Fruit fly (Drosophila melanogaster): Measurements from ENCODE around the gene CG10359.

CG10359 gene

dm6 chr3L:3646361-3646759 is 34.4 kb downstream of the CG10359 start:
- TF ChIP-seq Ets98B (GFP tag; IDR thresholded peaks at IDR 0.05) (no peak), D1 (tag; optimal IDR thresholded peaks at IDR 0.05) (no peak), CG9948 (tag; optimal IDR thresholded peaks at IDR 0.05) (no peak), CG13204 (GFP tag; optimal IDR thresholded peaks at IDR 0.05) (no peak), CG8301 (tag; optimal IDR thresholded peaks at IDR 0.05) (no peak), CG14655 (GFP tag; optimal IDR thresholded peaks at IDR 0.05) (no peak), CG10348 (GFP tag; IDR thresholded peaks at IDR 0.05) (no peak), rn (GFP tag; IDR thresholded peaks at IDR 0.05) (no peak), CG15710 (tag; optimal IDR thresholded peaks at IDR 0.05) (no peak), gl (tag; optimal IDR thresholded peaks at IDR 0.05) (no peak), fd96Ca (GFP tag; IDR thresholded peaks at IDR 0.05) (no peak), CG17806 (tag; optimal IDR thresholded peaks at IDR 0.05) (no peak), CG34367 (tag; optimal IDR thresholded peaks at IDR 0.05) (no peak), Pif1A (GFP tag; optimal IDR thresholded peaks at IDR 0.05) (no peak)

dm6 chr3L:3649527-3649926 is 37.5 kb downstream of the CG10359 start:
- TF ChIP-seq Ets98B (GFP tag; IDR thresholded peaks at IDR 0.05): peak; percentile 76
- TF ChIP-seq Pif1B (GFP tag; optimal IDR thresholded peaks at IDR 0.05): peak; percentile 27
- no peak; the same call in 1 of the 2 replicates for TF ChIP-seq CG12605 (GFP tag; IDR thresholded peaks at IDR 0.05)
- TF ChIP-seq CG14655 (GFP tag; optimal IDR thresholded peaks at IDR 0.05): peak; percentile 57
- TF ChIP-seq CG8301 (tag; optimal IDR thresholded peaks at IDR 0.05): peak; percentile 30
- peak; percentile 62 for TF ChIP-seq CG32121 (GFP tag; IDR thresholded peaks at IDR 0.05)
- TF ChIP-seq CG13204 (GFP tag; optimal IDR thresholded peaks at IDR 0.05): no peak
- peak; percentile 9 for TF ChIP-seq CG9948 (tag; optimal IDR thresholded peaks at IDR 0.05)
- TF ChIP-seq Snoo (tag; optimal IDR thresholded peaks at IDR 0.05): peak; percentile 30
- TF ChIP-seq CG17806 (tag; optimal IDR thresholded peaks at IDR 0.05): no peak
- TF ChIP-seq rn (GFP tag; IDR thresholded peaks at IDR 0.05): peak; percentile 46; the same call in 1 of the 2 replicates
- TF ChIP-seq Pif1A (GFP tag; optimal IDR thresholded peaks at IDR 0.05): peak; percentile 34
- peak; percentile 67; the same call in 2 of the 3 replicates for TF ChIP-seq fd96Ca (GFP tag; IDR thresholded peaks at IDR 0.05)
- no peak for TF ChIP-seq CG34367 (tag; optimal IDR thresholded peaks at IDR 0.05)
- TF ChIP-seq CG4496 (GFP tag; IDR thresholded peaks at IDR 0.05): peak; percentile 62; the same call in 2 of the 3 replicates
- no peak for TF ChIP-seq D1 (tag; optimal IDR thresholded peaks at IDR 0.05)

DNA sequence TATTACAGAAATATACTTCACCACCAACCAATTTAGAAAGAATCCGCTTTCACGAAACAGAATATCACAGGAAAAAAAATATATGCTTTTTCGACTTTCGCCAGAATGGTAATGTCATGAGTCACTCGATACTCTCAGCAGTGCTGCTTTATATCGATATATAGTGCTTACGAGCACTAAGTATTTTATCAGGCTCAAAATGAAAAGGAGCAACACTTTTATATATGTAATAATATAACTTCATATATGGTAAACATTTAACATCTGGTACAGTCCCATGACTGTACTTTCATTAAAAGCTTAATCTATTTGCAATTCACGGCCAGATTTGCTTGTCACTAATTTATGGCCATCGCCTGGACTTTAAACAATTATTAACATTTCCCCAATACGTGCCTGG is 42.7 kb downstream of the CG10359 start, which contains the start of gene CG10862:
CG10862 (minus strand) TSS at position 101 of the 400 bp plus-strand sequence.
- TF ChIP-seq CG34367 (tag; optimal IDR thresholded peaks at IDR 0.05): no peak

DNA sequence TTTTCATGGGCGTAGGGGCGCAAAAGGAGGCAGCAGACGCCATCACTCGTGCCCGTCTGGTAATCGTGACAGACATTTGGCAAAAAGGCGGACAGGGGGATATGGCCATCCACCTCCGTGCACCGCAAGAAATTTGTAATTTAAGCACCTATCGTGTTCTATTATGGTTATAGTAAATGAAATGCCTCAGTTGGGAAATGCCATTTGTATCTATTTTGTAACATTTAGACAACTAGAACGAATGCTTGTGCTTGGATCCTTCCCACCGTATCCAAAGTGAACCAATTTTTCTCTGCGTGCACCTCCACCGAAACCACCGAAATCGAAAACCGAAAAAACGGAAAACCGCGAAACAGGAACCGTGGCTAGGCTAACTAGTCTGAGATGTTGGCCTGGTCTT is 44.9 kb downstream of the CG10359 start:
- TF ChIP-seq rn (GFP tag; IDR thresholded peaks at IDR 0.05): no peak
- TF ChIP-seq CG4496 (GFP tag; IDR thresholded peaks at IDR 0.05): peak; percentile 77; the same call in 2 of the 3 replicates
- TF ChIP-seq CG34367 (tag; optimal IDR thresholded peaks at IDR 0.05): no peak
- TF ChIP-seq D1 (tag; optimal IDR thresholded peaks at IDR 0.05): no peak
- TF ChIP-seq CG9948 (tag; optimal IDR thresholded peaks at IDR 0.05): peak; percentile 27
- TF ChIP-seq CG8159 (tag; optimal IDR thresholded peaks at IDR 0.05): peak; percentile 16
- peak; percentile 64 for TF ChIP-seq CG14655 (GFP tag; optimal IDR thresholded peaks at IDR 0.05)
- TF ChIP-seq Snoo (tag; optimal IDR thresholded peaks at IDR 0.05): no peak
- TF ChIP-seq Ets98B (GFP tag; IDR thresholded peaks at IDR 0.05): peak; percentile 82
- 0 out of 2 replicates have a peak, but pooled peaks have one; percentile 34 for TF ChIP-seq CG10348 (GFP tag; IDR thresholded peaks at IDR 0.05)
- TF ChIP-seq CG15710 (tag; optimal IDR thresholded peaks at IDR 0.05): peak; percentile 22
- TF ChIP-seq EcR (GFP tag; optimal IDR thresholded peaks at IDR 0.05): no peak
- peak; percentile 10 for TF ChIP-seq Pif1B (GFP tag; optimal IDR thresholded peaks at IDR 0.05)
- TF ChIP-seq Pif1A (GFP tag; optimal IDR thresholded peaks at IDR 0.05): peak; percentile 45
- peak; percentile 85 for TF ChIP-seq CG32121 (GFP tag; IDR thresholded peaks at IDR 0.05)
- no peak for TF ChIP-seq CG13204 (GFP tag; optimal IDR thresholded peaks at IDR 0.05)
- no peak for TF ChIP-seq gl (tag; optimal IDR thresholded peaks at IDR 0.05)
- peak; percentile 65 for TF ChIP-seq CG12605 (GFP tag; IDR thresholded peaks at IDR 0.05)
- peak; percentile 87 for TF ChIP-seq fd96Ca (GFP tag; IDR thresholded peaks at IDR 0.05)
- TF ChIP-seq CG8301 (tag; optimal IDR thresholded peaks at IDR 0.05): peak; percentile 70
- peak; percentile 25 for TF ChIP-seq CG17806 (tag; optimal IDR thresholded peaks at IDR 0.05)

DNA sequence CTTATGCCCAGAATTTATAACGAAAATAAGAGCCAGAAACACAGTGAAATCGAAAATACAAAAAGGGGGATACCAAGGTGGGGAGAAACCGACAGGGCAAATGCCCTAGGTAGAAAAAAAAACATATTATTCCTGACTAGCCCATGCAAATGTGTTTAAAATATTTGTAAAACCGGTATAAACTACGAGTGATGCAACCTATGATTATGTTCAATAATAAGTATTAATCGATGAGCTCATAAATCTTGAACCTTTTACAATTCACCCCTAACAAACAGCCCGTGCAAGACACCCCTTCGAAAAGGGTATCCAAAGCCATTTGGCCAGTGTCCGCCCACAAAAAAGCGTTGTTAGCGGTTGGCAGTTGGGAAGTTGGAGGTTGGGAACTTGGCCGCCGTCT is 45.9 kb downstream of the CG10359 start:
- TF ChIP-seq CG34367 (tag; optimal IDR thresholded peaks at IDR 0.05) (no peak), D1 (tag; optimal IDR thresholded peaks at IDR 0.05) (no peak), Ets98B (GFP tag; IDR thresholded peaks at IDR 0.05) (no peak), Pif1A (GFP tag; optimal IDR thresholded peaks at IDR 0.05) (no peak), EcR (GFP tag; optimal IDR thresholded peaks at IDR 0.05) (no peak), fd96Ca (GFP tag; IDR thresholded peaks at IDR 0.05) (no peak), CG9948 (tag; optimal IDR thresholded peaks at IDR 0.05) (no peak), CG14655 (GFP tag; optimal IDR thresholded peaks at IDR 0.05) (no peak), CG17806 (tag; optimal IDR thresholded peaks at IDR 0.05) (no peak), CG8159 (tag; optimal IDR thresholded peaks at IDR 0.05) (no peak), gl (tag; optimal IDR thresholded peaks at IDR 0.05) (no peak), CG15710 (tag; optimal IDR thresholded peaks at IDR 0.05) (no peak)

dm6 chr3L:3658768-3659167 is 46.8 kb downstream of the CG10359 start, which contains the start of gene CG43098:
Gene CG43098 (plus strand): TSS chr3L:3659068.
- TF ChIP-seq CG8301 (tag; optimal IDR thresholded peaks at IDR 0.05) (no peak), Ets98B (GFP tag; IDR thresholded peaks at IDR 0.05) (no peak), EcR (GFP tag; optimal IDR thresholded peaks at IDR 0.05) (no peak), CG9948 (tag; optimal IDR thresholded peaks at IDR 0.05) (no peak), CG34367 (tag; optimal IDR thresholded peaks at IDR 0.05) (no peak), CG17806 (tag; optimal IDR thresholded peaks at IDR 0.05) (no peak), CG14655 (GFP tag; optimal IDR thresholded peaks at IDR 0.05) (no peak), CG8159 (tag; optimal IDR thresholded peaks at IDR 0.05) (no peak), Snoo (tag; optimal IDR thresholded peaks at IDR 0.05) (no peak)

All from whole organism, pupa.